Fruit fly (Drosophila melanogaster) whole organism, embryonic: Measurements from ENCODE around the gene CG3902.

Source experiments
- Atf-2 ChIP-seq: fragments of 200-800 bp; sonication (Bioruptor generic); optimal IDR thresholded peaks from 2 replicates; lab custom pipeline; 2016; ENCODE audit warnings: missing biosample characterization, missing genetic modification characterization
- CG10321 ChIP-seq: fragments of 200-800 bp; sonication (Bioruptor generic); IDR thresholded peaks from 2 replicates; pipeline ENCODE4 v1.3.6; 2022; ENCODE audit warnings: missing biosample characterization, missing genetic modification characterization
- CG10431 ChIP-seq: fragments of 200-800 bp; sonication (Bioruptor generic); optimal IDR thresholded peaks from 3 replicates; lab custom pipeline; 2018; ENCODE audit warnings: missing biosample characterization, mild to moderate bottlenecking, missing genetic modification characterization
- CG10959 ChIP-seq: fragments of 200-800 bp; sonication (Bioruptor generic); IDR thresholded peaks from 2 replicates; pipeline ENCODE4 v1.3.6; 2022; ENCODE audit warnings: missing biosample characterization, missing genetic modification characterization
- CG11247 ChIP-seq: fragments of 200-800 bp; sonication (Bioruptor generic); IDR thresholded peaks from 2 replicates; pipeline ENCODE4 v1.3.6; 2022; ENCODE audit warnings: missing biosample characterization, missing genetic modification characterization
- CG11723 ChIP-seq: fragments of 200-800 bp; sonication (Bioruptor generic); optimal IDR thresholded peaks from 2 replicates; lab custom pipeline; 2017; ENCODE audit warnings: missing biosample characterization, mild to moderate bottlenecking, missing genetic modification characterization
- CG12219 ChIP-seq: fragments of 200-800 bp; sonication (Bioruptor generic); optimal IDR thresholded peaks from 3 replicates; lab custom pipeline; 2018; ENCODE audit warnings: missing biosample characterization, mild to moderate bottlenecking, missing genetic modification characterization
- CG14667 ChIP-seq: fragments of 200-800 bp; sonication (Bioruptor generic); IDR thresholded peaks from 2 replicates; pipeline ENCODE4 v1.3.6; 2022; ENCODE audit warnings: missing biosample characterization, missing genetic modification characterization
- CG17186 ChIP-seq: fragments of 200-800 bp; sonication (Bioruptor generic); optimal IDR thresholded peaks from 3 replicates; lab custom pipeline; 2017; ENCODE audit warnings: missing biosample characterization, missing genetic modification reagents, missing genetic modification characterization
- CG2678 ChIP-seq: fragments of 200-800 bp; sonication (Bioruptor generic); optimal IDR thresholded peaks from 3 replicates; lab custom pipeline; 2019; ENCODE audit warnings: missing biosample characterization, mild to moderate bottlenecking, missing genetic modification characterization, moderate library complexity
- CG31224 ChIP-seq: fragments of 200-800 bp; sonication (Bioruptor generic); IDR thresholded peaks from 2 replicates; pipeline ENCODE4 v1.3.6; 2022; ENCODE audit warnings: missing biosample characterization, missing genetic modification characterization
- CG3407 ChIP-seq: fragments of 200-800 bp; sonication (Bioruptor generic); optimal IDR thresholded peaks from 2 replicates; lab custom pipeline; 2018; ENCODE audit warnings: missing biosample characterization, mild to moderate bottlenecking, missing genetic modification characterization
- CG3726 ChIP-seq: fragments of 200-800 bp; sonication (Bioruptor generic); IDR thresholded peaks from 3 replicates; pipeline ENCODE4, ENCODE4 v1.3.6; 2022; ENCODE audit warnings: missing biosample characterization, missing genetic modification characterization
- CG3838 ChIP-seq: fragments of 200-800 bp; sonication (Bioruptor generic); optimal IDR thresholded peaks from 3 replicates; lab custom pipeline; 2016; ENCODE audit warnings: missing biosample characterization, missing genetic modification characterization
- CG3847 ChIP-seq: fragments of 200-800 bp; sonication (Bioruptor generic); IDR thresholded peaks from 2 replicates; pipeline ENCODE4 v1.3.6; 2022; ENCODE audit warnings: missing biosample characterization, missing genetic modification characterization
- CG43689 ChIP-seq: fragments of 200-800 bp; sonication (Bioruptor generic); IDR thresholded peaks from 2 replicates; pipeline ENCODE4 v1.3.6; 2022; ENCODE audit warnings: missing biosample characterization, missing genetic modification characterization
- CG6254 ChIP-seq: fragments of 200-800 bp; sonication (Bioruptor generic); optimal IDR thresholded peaks from 3 replicates; lab custom pipeline; 2017; ENCODE audit warnings: mild to moderate bottlenecking, missing biosample characterization, missing genetic modification reagents, missing genetic modification characterization
- CG6683 ChIP-seq: fragments of 200-800 bp; sonication (Bioruptor generic); optimal IDR thresholded peaks from 2 replicates; lab custom pipeline; 2017; ENCODE audit warnings: missing biosample characterization, mild to moderate bottlenecking, missing genetic modification characterization, missing genetic modification reagents
- CG8359 ChIP-seq: fragments of 200-800 bp; sonication (Bioruptor generic); optimal IDR thresholded peaks from 2 replicates; lab custom pipeline; 2017; ENCODE audit warnings: missing biosample characterization, mild to moderate bottlenecking, missing genetic modification characterization, borderline replicate concordance
- CG9817 ChIP-seq: fragments of 200-800 bp; sonication (Bioruptor generic); optimal IDR thresholded peaks from 2 replicates; lab custom pipeline; 2018; ENCODE audit warnings: missing biosample characterization, mild to moderate bottlenecking, missing genetic modification characterization, moderate library complexity
- Camta ChIP-seq: fragments of 200-800 bp; sonication (Bioruptor generic); optimal IDR thresholded peaks from 2 replicates; lab custom pipeline; 2016; ENCODE audit warnings: missing biosample characterization, missing genetic modification characterization
- Dip3 ChIP-seq: fragments of 200-800 bp; sonication (Bioruptor generic); optimal IDR thresholded peaks from 3 replicates; lab custom pipeline; 2016; ENCODE audit warnings: missing biosample characterization, missing genetic modification characterization
- Drgx ChIP-seq: fragments of 200-800 bp; sonication (Bioruptor generic); IDR thresholded peaks from 2 replicates; pipeline ENCODE4 v1.3.6; 2022; ENCODE audit warnings: missing biosample characterization, missing genetic modification characterization
- Eip74EF ChIP-seq, 2 experiments: fragments of 200-800 bp in 1 of 2; fragments of >200 bp in 1 of 2; sonication (Bioruptor generic) in 1 of 2; optimal IDR thresholded peaks; 2 replicates each; lab custom pipeline; 2017 to 2019; ENCODE audit warnings: missing biosample characterization in 2 of 2, missing genetic modification characterization in 2 of 2, mild to moderate bottlenecking in 1 of 2, moderate library complexity in 1 of 2
- H15 ChIP-seq: fragments of 200-800 bp; sonication (Bioruptor generic); IDR thresholded peaks from 3 replicates; pipeline ENCODE4 v1.3.6; 2022; ENCODE audit warnings: missing biosample characterization, missing genetic modification characterization
- HLH3B ChIP-seq: fragments of 200-800 bp; sonication (Bioruptor generic); IDR thresholded peaks from 2 replicates; pipeline ENCODE4 v1.3.6; 2022; ENCODE audit warnings: missing biosample characterization, missing genetic modification characterization
- Hey ChIP-seq: fragments of 200-800 bp; sonication (Bioruptor generic); optimal IDR thresholded peaks from 3 replicates; lab custom pipeline; 2018; ENCODE audit warnings: missing biosample characterization, mild to moderate bottlenecking, missing genetic modification characterization
- Hr78 ChIP-seq, 2 experiments: fragments of 200-800 bp in 1 of 2; fragments of >200 bp in 1 of 2; sonication (Bioruptor generic) in 1 of 2; optimal IDR thresholded peaks; 2 replicates each; lab custom pipeline; 2017 to 2019; ENCODE audit warnings: missing biosample characterization in 2 of 2, missing genetic modification characterization in 2 of 2, mild to moderate bottlenecking in 1 of 2, moderate library complexity in 1 of 2
- MBD-R2 ChIP-seq: fragments of 200-800 bp; sonication (Bioruptor generic); IDR thresholded peaks from 2 replicates; pipeline ENCODE4 v1.3.6; 2022; ENCODE audit warnings: missing biosample characterization, missing genetic modification characterization
- Ptx1 ChIP-seq: fragments of 200-800 bp; sonication (Bioruptor generic); IDR thresholded peaks from 2 replicates; pipeline ENCODE4 v1.3.6; 2022; ENCODE audit warnings: missing biosample characterization, missing genetic modification characterization
- Rfx ChIP-seq: fragments of 200-800 bp; sonication (Bioruptor generic); IDR thresholded peaks from 2 replicates; pipeline ENCODE4 v1.3.6; 2022; ENCODE audit warnings: missing biosample characterization, missing genetic modification characterization
- Sin3A ChIP-seq: fragments of >200 bp; optimal IDR thresholded peaks from 2 replicates; lab custom pipeline; 2018
- az2 ChIP-seq: fragments of 200-800 bp; sonication (Bioruptor generic); optimal IDR thresholded peaks from 3 replicates; lab custom pipeline; 2016; ENCODE audit warnings: missing biosample characterization, missing genetic modification characterization
- bowl ChIP-seq: fragments of 200-800 bp; sonication (Bioruptor generic); IDR thresholded peaks from 2 replicates; pipeline ENCODE4 v1.3.6; 2022; ENCODE audit warnings: missing biosample characterization, missing genetic modification characterization
- btn ChIP-seq: fragments of 200-800 bp; sonication (Bioruptor generic); optimal IDR thresholded peaks from 2 replicates; lab custom pipeline; 2016; ENCODE audit warnings: missing biosample characterization, missing genetic modification characterization
- cg ChIP-seq: fragments of 200-800 bp; sonication (Bioruptor generic); optimal IDR thresholded peaks from 3 replicates; lab custom pipeline; 2019; ENCODE audit warnings: missing biosample characterization, mild to moderate bottlenecking, missing genetic modification characterization, moderate library complexity
- crc ChIP-seq: fragments of 200-800 bp; sonication (Bioruptor generic); optimal IDR thresholded peaks from 2 replicates; lab custom pipeline; 2016; ENCODE audit warnings: missing biosample characterization, missing genetic modification characterization
- crp ChIP-seq, 2 experiments: fragments of 200-800 bp; sonication (Bioruptor generic); optimal IDR thresholded peaks; 2 replicates in 1 of 2; 3 replicates in 1 of 2; lab custom pipeline; 2017; ENCODE audit warnings: missing biosample characterization in 2 of 2, missing genetic modification characterization in 2 of 2, mild to moderate bottlenecking in 1 of 2, moderate library complexity in 1 of 2
- da ChIP-seq: fragments of 200-800 bp; sonication (Bioruptor generic); optimal IDR thresholded peaks from 2 replicates; lab custom pipeline; 2016; ENCODE audit warnings: missing biosample characterization, missing genetic modification characterization
- dysf ChIP-seq: fragments of 200-800 bp; sonication (Bioruptor generic); IDR thresholded peaks from 3 replicates; pipeline ENCODE4 v1.3.6; 2022; ENCODE audit warnings: missing biosample characterization, missing genetic modification characterization
- en ChIP-seq: fragments of 200-800 bp; sonication (Bioruptor generic); optimal IDR thresholded peaks from 2 replicates; lab custom pipeline; 2016; ENCODE audit warnings: missing biosample characterization, missing genetic modification characterization
- gcm ChIP-seq: fragments of 200-800 bp; sonication (Bioruptor generic); optimal IDR thresholded peaks from 2 replicates; lab custom pipeline; 2019; ENCODE audit warnings: missing biosample characterization, mild to moderate bottlenecking, missing genetic modification characterization, moderate library complexity
- hbn ChIP-seq: fragments of 200-800 bp; sonication (Bioruptor generic); IDR thresholded peaks from 2 replicates; pipeline ENCODE4 v1.3.6; 2022; ENCODE audit warnings: missing biosample characterization, missing genetic modification characterization; ENCODE audit not compliant: partially characterized antibody
- her ChIP-seq: fragments of 200-800 bp; sonication (Bioruptor generic); optimal IDR thresholded peaks from 2 replicates; lab custom pipeline; 2016; ENCODE audit warnings: missing biosample characterization, missing genetic modification characterization
- hkb ChIP-seq, 2 experiments: fragments of 200-800 bp in 1 of 2; fragments of >200 bp in 1 of 2; sonication (Bioruptor generic) in 1 of 2; IDR thresholded peaks in 1 of 2; optimal IDR thresholded peaks in 1 of 2; 2 replicates each; pipeline versions ENCODE4 v1.3.6 to Lab custom; 2017 to 2022; ENCODE audit warnings: missing biosample characterization in 1 of 2, missing genetic modification characterization in 1 of 2
- lmd ChIP-seq: fragments of 200-800 bp; sonication (Bioruptor generic); IDR thresholded peaks from 2 replicates; pipeline ENCODE4 v1.3.6; 2022; ENCODE audit warnings: missing biosample characterization, missing genetic modification characterization
- mam ChIP-seq: fragments of 200-800 bp; sonication (Bioruptor generic); optimal IDR thresholded peaks from 3 replicates; lab custom pipeline; 2016; ENCODE audit warnings: missing biosample characterization, missing genetic modification characterization
- onecut ChIP-seq: fragments of 200-800 bp; sonication (Bioruptor generic); IDR thresholded peaks from 2 replicates; pipeline ENCODE4 v1.3.6; 2022; ENCODE audit warnings: missing biosample characterization, missing genetic modification characterization
- pfk ChIP-seq: fragments of 200-800 bp; sonication (Bioruptor generic); optimal IDR thresholded peaks from 2 replicates; lab custom pipeline; 2018; ENCODE audit warnings: missing biosample characterization, mild to moderate bottlenecking, missing genetic modification characterization, moderate library complexity
- schlank ChIP-seq: fragments of 200-800 bp; sonication (Bioruptor generic); optimal IDR thresholded peaks from 2 replicates; lab custom pipeline; 2018; ENCODE audit warnings: missing biosample characterization, mild to moderate bottlenecking, missing genetic modification characterization
- zfh1 ChIP-seq: fragments of 200-800 bp; sonication (Bioruptor generic); IDR thresholded peaks from 3 replicates; pipeline ENCODE4 v1.3.6; 2022; ENCODE audit warnings: missing biosample characterization, missing genetic modification characterization

The CG3902 gene

DNA sequence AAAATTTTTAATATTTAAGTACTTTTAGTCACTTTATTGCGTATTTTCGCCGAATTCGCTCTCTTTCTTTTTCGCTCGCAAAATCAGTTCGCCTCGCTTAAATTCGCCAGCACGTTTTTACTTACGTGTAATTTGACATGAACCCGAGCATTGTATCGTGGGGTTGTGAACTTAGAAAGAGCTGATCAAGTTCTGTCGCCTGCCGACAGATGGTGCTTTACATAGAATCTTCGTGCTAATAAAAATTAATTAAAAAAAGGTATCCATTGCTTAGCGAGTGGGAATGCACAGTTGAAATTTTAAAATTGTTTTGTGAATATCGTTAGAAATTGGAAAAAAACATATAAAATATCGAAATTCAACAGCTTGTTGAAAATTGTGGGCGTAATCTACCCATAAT, 49.7 kb downstream of the CG3902 start (continued):
- TF ChIP-seq zfh1 (GFP tag; lab: Robert Waterston, UW) (no peak; the same call in 2 of the 3 replicates), az2 (GFP tag; lab: Kevin White, UChicago) (peak; percentile 78), Hey (no peak), CG10431 (GFP tag; lab: Kevin White, UChicago) (peak; percentile 5), CG12219 (GFP tag; lab: Kevin White, UChicago) (peak; percentile 44), Rfx (GFP tag; lab: Robert Waterston, UW) (no peak; the same call in 1 of the 2 replicates), CG9817 (tag; lab: Kevin White, UChicago) (no peak), CG43689 (GFP tag; lab: Robert Waterston, UW) (no peak), CG8359 (peak; percentile 24), MBD-R2 (GFP tag; lab: Robert Waterston, UW) (no peak), lmd (GFP tag; lab: Robert Waterston, UW) (no peak), Hr78 (GFP tag; optimal IDR thresholded peaks at IDR 0.05; lab: Kevin White, UChicago) (no peak), dysf (GFP tag; lab: Robert Waterston, UW) (peak; percentile 67; the same call in 2 of the 3 replicates), pfk (GFP tag; lab: Kevin White, UChicago) (no peak), cg (GFP tag; lab: Kevin White, UChicago) (no peak), CG11723 (GFP tag; lab: Kevin White, UChicago) (peak; percentile 34), HLH3B (GFP tag; lab: Robert Waterston, UW) (no peak; the same call in 1 of the 2 replicates), en (peak; percentile 60), CG14667 (GFP tag; lab: Robert Waterston, UW) (no peak), bowl (no peak; the same call in 1 of the 2 replicates), CG17186 (no peak), Sin3A (lab: Kevin White, UChicago) (no peak), CG6683 (GFP tag; lab: Kevin White, UChicago) (peak; percentile 45), onecut (GFP tag; lab: Robert Waterston, UW) (peak; percentile 60; the same call in 1 of the 2 replicates), CG31224 (no peak), hbn (GFP tag; lab: Robert Waterston, UW) (no peak), Atf-2 (peak; percentile 73), hkb (optimal IDR thresholded peaks at IDR 0.05; lab: Kevin White, UChicago) (peak; percentile 24), hkb (GFP tag; IDR thresholded peaks at IDR 0.05; lab: Robert Waterston, UW) (peak; percentile 51; the same call in 1 of the 2 replicates), Dip3 (GFP tag; lab: Kevin White, UChicago) (peak; percentile 76), Eip74EF (GFP tag; optimal IDR thresholded peaks at IDR 0.05; lab: Kevin White, UChicago) (no peak), Drgx (GFP tag; lab: Robert Waterston, UW) (no peak), gcm (peak; percentile 18), H15 (GFP tag; lab: Robert Waterston, UW) (no peak; the same call in 2 of the 3 replicates), da (GFP tag; lab: Kevin White, UChicago) (peak; percentile 57), crp (GFP tag; optimal IDR thresholded peaks at IDR 0.05; lab: Kevin White, UChicago) (peak in 1 of 2 experiments; percentile 21), btn (GFP tag; lab: Kevin White, UChicago) (peak; percentile 55), CG10321 (GFP tag; lab: Robert Waterston, UW) (no peak), CG6254 (GFP tag; lab: Kevin White, UChicago) (no peak), mam (peak; percentile 63), CG2678 (tag; lab: Kevin White, UChicago) (no peak), schlank (tag; lab: Kevin White, UChicago) (no peak), CG10959 (GFP tag; lab: Robert Waterston, UW) (no peak; the same call in 1 of the 2 replicates), her (GFP tag; lab: Kevin White, UChicago) (peak; percentile 64), CG11247 (GFP tag; lab: Robert Waterston, UW) (no peak), CG3726 (no peak), crc (GFP tag; lab: Kevin White, UChicago) (peak; percentile 22), CG3847 (GFP tag; lab: Robert Waterston, UW) (no peak), CG3407 (GFP tag; lab: Kevin White, UChicago) (peak; percentile 44), Ptx1 (GFP tag; lab: Robert Waterston, UW) (no peak), CG3838 (peak; percentile 10), Camta (GFP tag; lab: Kevin White, UChicago) (peak; percentile 40)
